Worm (Caenorhabditis elegans) whole organism, young adult: ENCODE results near the gene F14F9.8.

Experiments used
- B0019.2 ChIP-seq: fragments of 200-800 bp; sonication (Bioruptor generic); conservative IDR thresholded peaks from 2 replicates; pipeline ENCODE4 v1.3.6; 2022; ENCODE audit warnings: missing genetic modification reagents, missing genetic modification characterization, missing compliant biosample characterization
- B0336.3 ChIP-seq: fragments of 200-800 bp; sonication (Bioruptor generic); IDR thresholded peaks from 2 replicates; pipeline ENCODE4 v1.3.6; 2022; ENCODE audit warnings: missing genetic modification characterization, missing compliant biosample characterization
- C17E4.6 ChIP-seq: fragments of 200-800 bp; sonication (Bioruptor generic); IDR thresholded peaks from 2 replicates; pipeline ENCODE4 v1.3.6; 2022; ENCODE audit warnings: missing genetic modification reagents, missing genetic modification characterization, missing compliant biosample characterization
- F10E7.11 ChIP-seq: sonication (generic microtip); optimal IDR thresholded peaks from 2 replicates; lab custom pipeline; 2017; ENCODE audit warnings: mild to moderate bottlenecking, missing genetic modification characterization, moderate library complexity, missing compliant biosample characterization
- F52B5.7 ChIP-seq: sonication (generic microtip); optimal IDR thresholded peaks from 2 replicates; lab custom pipeline; 2016; ENCODE audit warnings: mild to moderate bottlenecking, missing genetic modification characterization, missing compliant biosample characterization
- K11D2.4 ChIP-seq: fragments of 200-800 bp; sonication (Bioruptor generic); IDR thresholded peaks from 2 replicates; pipeline ENCODE4 v1.3.6; 2022; ENCODE audit warnings: missing genetic modification reagents, missing genetic modification characterization, missing compliant biosample characterization
- T07F8.4 ChIP-seq: sonication (generic microtip); optimal IDR thresholded peaks from 2 replicates; lab custom pipeline; 2016; ENCODE audit warnings: mild to moderate bottlenecking, missing genetic modification characterization, moderate library complexity, missing compliant biosample characterization
- T26A5.8 ChIP-seq: sonication (generic microtip); optimal IDR thresholded peaks from 2 replicates; lab custom pipeline; 2016; ENCODE audit warnings: missing genetic modification characterization, missing compliant biosample characterization
- akir-1 ChIP-seq: fragments of 200-800 bp; sonication (Bioruptor generic); optimal IDR thresholded peaks from 2 replicates; lab custom pipeline; 2018; ENCODE audit warnings: mild to moderate bottlenecking, missing genetic modification characterization, moderate library complexity, missing compliant biosample characterization
- aptf-2 ChIP-seq: fragments of 200-800 bp; sonication (Bioruptor generic); conservative IDR thresholded peaks from 2 replicates; pipeline ENCODE4 v1.3.6; 2022; ENCODE audit warnings: missing genetic modification reagents, missing genetic modification characterization, missing compliant biosample characterization
- ccch-3 ChIP-seq: fragments of 200-800 bp; sonication (Bioruptor generic); optimal IDR thresholded peaks from 2 replicates; lab custom pipeline; 2018; ENCODE audit warnings: mild to moderate bottlenecking, missing genetic modification characterization, missing compliant biosample characterization
- ceh-27 ChIP-seq: fragments of 200-800 bp; sonication (Bioruptor generic); optimal IDR thresholded peaks from 2 replicates; lab custom pipeline; 2018; ENCODE audit warnings: mild to moderate bottlenecking, missing genetic modification characterization, moderate library complexity, missing compliant biosample characterization
- ceh-40 ChIP-seq: fragments of 200-800 bp; sonication (Bioruptor generic); IDR thresholded peaks from 2 replicates; pipeline ENCODE4 v1.3.6; 2022; ENCODE audit warnings: missing genetic modification characterization, missing compliant biosample characterization
- ceh-58 ChIP-seq: fragments of 200-800 bp; sonication (Bioruptor generic); IDR thresholded peaks from 2 replicates; pipeline ENCODE4 v1.3.6; 2022; ENCODE audit warnings: missing genetic modification characterization, missing compliant biosample characterization
- chd-7 ChIP-seq: sonication (generic microtip); optimal IDR thresholded peaks from 2 replicates; lab custom pipeline; 2016; ENCODE audit warnings: mild to moderate bottlenecking, missing genetic modification characterization, moderate library complexity, missing compliant biosample characterization
- dpff-1 ChIP-seq: sonication (generic microtip); optimal IDR thresholded peaks from 2 replicates; lab custom pipeline; 2017; ENCODE audit warnings: mild to moderate bottlenecking, missing genetic modification characterization, missing compliant biosample characterization
- egl-18 ChIP-seq: fragments of 200-800 bp; sonication (Bioruptor generic); IDR thresholded peaks from 2 replicates; pipeline ENCODE4 v1.3.6; 2022; ENCODE audit warnings: missing genetic modification reagents, missing genetic modification characterization, missing compliant biosample characterization
- egl-44 ChIP-seq: fragments of 200-800 bp; sonication (Bioruptor generic); IDR thresholded peaks from 2 replicates; pipeline ENCODE4 v1.3.6; 2022; ENCODE audit warnings: missing genetic modification reagents, missing genetic modification characterization, missing compliant biosample characterization
- ekl-4 ChIP-seq: fragments of 200-800 bp; sonication (Bioruptor generic); IDR thresholded peaks from 2 replicates; pipeline ENCODE4 v1.3.6; 2022; ENCODE audit warnings: missing genetic modification reagents, missing genetic modification characterization, missing compliant biosample characterization
- hlh-26 ChIP-seq: fragments of 200-800 bp; sonication (Bioruptor generic); conservative IDR thresholded peaks from 2 replicates; pipeline ENCODE4 v1.3.6; 2022; ENCODE audit warnings: missing genetic modification reagents, missing genetic modification characterization, missing compliant biosample characterization
- hmg-20 ChIP-seq: fragments of 200-800 bp; sonication (Bioruptor generic); IDR thresholded peaks from 2 replicates; pipeline ENCODE4 v1.3.6; 2022; ENCODE audit warnings: missing genetic modification reagents, missing genetic modification characterization, missing compliant biosample characterization
- hsf-1 ChIP-seq: fragments of 200-800 bp; sonication (Bioruptor generic); IDR thresholded peaks from 2 replicates; pipeline ENCODE4 v1.3.6; 2022; ENCODE audit warnings: missing genetic modification reagents, missing genetic modification characterization, missing compliant biosample characterization
- let-607 ChIP-seq, 2 experiments: fragments of 200-800 bp in 1 of 2; sonication (Bioruptor generic) in 1 of 2; sonication (generic microtip) in 1 of 2; optimal IDR thresholded peaks; 2 replicates each; lab custom pipeline; 2016 to 2018; ENCODE audit warnings: mild to moderate bottlenecking in 2 of 2, missing compliant biosample characterization in 2 of 2, missing genetic modification characterization in 2 of 2, moderate library complexity in 2 of 2, missing genotype in 1 of 2
- lin-35 ChIP-seq, 3 experiments: fragments of 150-350 bp in 2 of 3; sonication (generic microtip) in 1 of 3; optimal IDR thresholded peaks; 2 replicates each; lab custom pipeline; 2014 to 2018; ENCODE audit warnings: missing biosample characterization in 3 of 3, missing genetic modification characterization in 3 of 3, missing genetic modification reagents in 3 of 3
- lin-54 ChIP-seq: fragments of 200-800 bp; sonication (Bioruptor generic); optimal IDR thresholded peaks from 2 replicates; lab custom pipeline; 2018; ENCODE audit warnings: mild to moderate bottlenecking, missing genetic modification characterization, missing compliant biosample characterization
- madf-10 ChIP-seq: sonication (generic microtip); optimal IDR thresholded peaks from 2 replicates; lab custom pipeline; 2016; ENCODE audit warnings: mild to moderate bottlenecking, missing genetic modification characterization, missing compliant biosample characterization
- madf-8 ChIP-seq: fragments of 200-800 bp; sonication (Bioruptor generic); conservative IDR thresholded peaks from 2 replicates; pipeline ENCODE4 v1.3.6; 2022; ENCODE audit warnings: missing genetic modification reagents, missing genetic modification characterization, missing compliant biosample characterization
- mxl-1 ChIP-seq: sonication (generic microtip); optimal IDR thresholded peaks from 2 replicates; lab custom pipeline; 2016; ENCODE audit warnings: missing genetic modification characterization, missing compliant biosample characterization
- nfyb-1 ChIP-seq: fragments of 200-800 bp; sonication (Bioruptor generic); IDR thresholded peaks from 2 replicates; pipeline ENCODE4 v1.3.6; 2022; ENCODE audit warnings: missing genetic modification reagents, missing genetic modification characterization, missing compliant biosample characterization
- nhr-179 ChIP-seq: sonication (generic microtip); optimal IDR thresholded peaks from 2 replicates; lab custom pipeline; 2016; ENCODE audit warnings: mild to moderate bottlenecking, missing genetic modification characterization, missing compliant biosample characterization
- nhr-27 ChIP-seq: fragments of 200-800 bp; sonication (Bioruptor generic); optimal IDR thresholded peaks from 2 replicates; lab custom pipeline; 2018; ENCODE audit warnings: mild to moderate bottlenecking, missing genetic modification characterization, moderate library complexity, missing compliant biosample characterization
- nhr-90 ChIP-seq: sonication (generic microtip); optimal IDR thresholded peaks from 2 replicates; lab custom pipeline; 2016; ENCODE audit warnings: missing genotype, mild to moderate bottlenecking, missing genetic modification characterization, missing compliant biosample characterization
- pha-4 ChIP-seq: fragments of 150-350 bp; sonication (generic microtip); optimal IDR thresholded peaks from 2 replicates; lab custom pipeline; 2014; ENCODE audit warnings: missing biosample characterization, missing genetic modification reagents, missing genetic modification characterization
- rcor-1 ChIP-seq: fragments of 200-800 bp; sonication (Bioruptor generic); IDR thresholded peaks from 2 replicates; pipeline ENCODE4 v1.3.6; 2022; ENCODE audit warnings: missing genetic modification reagents, missing genetic modification characterization, missing compliant biosample characterization
- rpc-1 ChIP-seq, 2 experiments: fragments of 150-350 bp in 1 of 2; sonication (generic microtip) in 1 of 2; optimal IDR thresholded peaks; 2 replicates each; lab custom pipeline; 2014 to 2018; ENCODE audit warnings: missing biosample characterization in 1 of 2, missing genetic modification characterization in 1 of 2, missing genetic modification reagents in 1 of 2, missing genotype in 1 of 2
- snpc-3.4 ChIP-seq: sonication (generic microtip); optimal IDR thresholded peaks from 2 replicates; lab custom pipeline; 2017; ENCODE audit warnings: missing genetic modification characterization, mild to moderate bottlenecking, missing compliant biosample characterization, antibody characterized with exemption, moderate library complexity, missing genotype, missing genetic modification reagents
- zfh-2 ChIP-seq: fragments of 200-800 bp; sonication (Bioruptor generic); conservative IDR thresholded peaks from 2 replicates; pipeline ENCODE4 v1.3.6; 2022; ENCODE audit warnings: missing genetic modification reagents, missing genetic modification characterization, missing compliant biosample characterization
- ztf-22 ChIP-seq: fragments of 200-800 bp; sonication (Bioruptor generic); optimal IDR thresholded peaks from 2 replicates; lab custom pipeline; 2018; ENCODE audit warnings: mild to moderate bottlenecking, missing genetic modification characterization, moderate library complexity, missing compliant biosample characterization
- ztf-28 ChIP-seq: fragments of 200-800 bp; sonication (Bioruptor generic); IDR thresholded peaks from 2 replicates; pipeline ENCODE4 v1.3.6; 2022; ENCODE audit warnings: missing genetic modification reagents, missing genetic modification characterization, missing compliant biosample characterization

Gene F14F9.8

ce11 chrV:5144541-5144940, 14.4 kb downstream of the F14F9.8 start, which contains the start of gene F14F9.2 (continued):
- TF ChIP-seq T26A5.8 (tag; lab: Kevin White, UChicago) (no peak), ekl-4 (no peak), lin-54 (GFP tag; lab: Kevin White, UChicago) (no peak)

- TF ChIP-seq snpc-3.4 (tag; lab: Kevin White, UChicago) (no peak), mxl-1 (tag; lab: Kevin White, UChicago) (no peak), aptf-2 (no peak), nhr-179 (tag; lab: Kevin White, UChicago) (no peak), madf-10 (tag; lab: Kevin White, UChicago) (no peak), dpff-1 (tag; lab: Kevin White, UChicago) (no peak), ceh-40 (GFP tag; lab: Robert Waterston, UW) (no peak), nhr-27 (tag; lab: Kevin White, UChicago) (no peak), ccch-3 (GFP tag; lab: Kevin White, UChicago) (no peak), B0019.2 (GFP tag; lab: Robert Waterston, UW) (no peak)
Observed at ce11 chrV:5146394-5146793, 16.3 kb downstream of the F14F9.8 start, which contains the start of gene F14F9.6. TSS of gene F14F9.6 (minus strand) at chrV:5146494.

- TF ChIP-seq lin-35 (GFP tag; optimal IDR thresholded peaks at IDR 0.05; lab: Kevin White, UChicago), result no peak
- no peak for TF ChIP-seq hlh-26 (GFP tag; lab: Robert Waterston, UW)
- no peak for TF ChIP-seq nfyb-1 (GFP tag; lab: Robert Waterston, UW)
- no peak for TF ChIP-seq rpc-1 (optimal IDR thresholded peaks at IDR 0.05; lab: Kevin White, UChicago)
- no peak for TF ChIP-seq rpc-1 (tag; optimal IDR thresholded peaks at IDR 0.05; lab: Kevin White, UChicago)
- no peak for TF ChIP-seq F10E7.11 (tag; lab: Kevin White, UChicago)
- no peak for TF ChIP-seq chd-7 (tag; lab: Kevin White, UChicago)
- no peak for TF ChIP-seq akir-1
- no peak for TF ChIP-seq lin-54 (GFP tag; lab: Kevin White, UChicago)
- no peak for TF ChIP-seq T07F8.4 (tag; lab: Kevin White, UChicago)
- TF ChIP-seq ceh-58 (GFP tag; lab: Robert Waterston, UW), result no peak
- TF ChIP-seq hmg-20 (GFP tag; lab: Robert Waterston, UW), result no peak
Observed at ce11 chrV:5150880-5151279, 20.8 kb downstream of the F14F9.8 start, which contains the start of gene srh-130. TSS of gene srh-130 (plus strand) at chrV:5151180.

- no peak for TF ChIP-seq ceh-27
- TF ChIP-seq aptf-2, result no peak
- TF ChIP-seq C17E4.6, result no peak
- no peak for TF ChIP-seq pha-4 (tag; lab: Kevin White, UChicago)
- TF ChIP-seq B0336.3 (GFP tag; lab: Robert Waterston, UW), result no peak
- TF ChIP-seq rcor-1 (GFP tag; lab: Robert Waterston, UW), result no peak
- TF ChIP-seq madf-8 (GFP tag; lab: Robert Waterston, UW), result no peak
- TF ChIP-seq K11D2.4 (GFP tag; lab: Robert Waterston, UW), result no peak
- TF ChIP-seq hsf-1 (GFP tag; lab: Robert Waterston, UW), result no peak
- no peak for TF ChIP-seq ztf-22 (GFP tag; lab: Kevin White, UChicago)
- no peak for TF ChIP-seq zfh-2 (GFP tag; lab: Robert Waterston, UW)
- no peak for TF ChIP-seq nhr-90 (tag; lab: Kevin White, UChicago)
- no peak for TF ChIP-seq egl-18 (GFP tag; lab: Robert Waterston, UW)
- TF ChIP-seq let-607 (tag; optimal IDR thresholded peaks at IDR 0.05; lab: Kevin White, UChicago), result no peak
- TF ChIP-seq egl-44 (GFP tag; lab: Robert Waterston, UW), result no peak
- no peak for TF ChIP-seq F52B5.7 (tag; lab: Kevin White, UChicago)
- TF ChIP-seq ztf-28 (GFP tag; lab: Robert Waterston, UW), result no peak
- no peak for TF ChIP-seq F10E7.11 (tag; lab: Kevin White, UChicago)
Observed at ce11 chrV:5155516-5155915, 25.4 kb downstream of the F14F9.8 start, which contains the start of gene srx-38. TSS of gene srx-38 (minus strand) at chrV:5155616.
